Fruit fly (Drosophila melanogaster) whole organism, embryonic: ENCODE data around the gene CG14440.
A peak's percentile ranks its signal among the peaks of the same experiment; 100 is the strongest.

Experiments
- B-H1 ChIP-seq: fragments of 200-800 bp; sonication (Bioruptor generic); IDR thresholded peaks from 3 replicates; pipeline ENCODE4 v1.3.6; 2022; ENCODE audit warnings: missing biosample characterization, missing genetic modification characterization
- CG10979 ChIP-seq: fragments of 200-800 bp; sonication (Bioruptor generic); optimal IDR thresholded peaks from 2 replicates; lab custom pipeline; 2018; ENCODE audit warnings: missing biosample characterization, mild to moderate bottlenecking, missing genetic modification characterization, moderate library complexity
- CG11456 ChIP-seq: fragments of 200-800 bp; sonication (Bioruptor generic); IDR thresholded peaks from 3 replicates; pipeline ENCODE4 v1.3.6; 2022; ENCODE audit warnings: missing biosample characterization, missing genetic modification characterization
- CG11695 ChIP-seq: fragments of 200-800 bp; sonication (Bioruptor generic); IDR thresholded peaks from 3 replicates; pipeline ENCODE4 v1.3.6; 2022; ENCODE audit warnings: missing biosample characterization, missing genetic modification characterization
- CG15269 ChIP-seq: fragments of 200-800 bp; sonication (Bioruptor generic); optimal IDR thresholded peaks from 2 replicates; lab custom pipeline; 2018; ENCODE audit warnings: missing biosample characterization, mild to moderate bottlenecking, missing genetic modification characterization, moderate library complexity
- CG1602 ChIP-seq: fragments of 200-800 bp; sonication (Bioruptor generic); optimal IDR thresholded peaks from 3 replicates; lab custom pipeline; 2016; ENCODE audit warnings: missing biosample characterization, missing genetic modification characterization
- CG1647 ChIP-seq: fragments of 200-800 bp; sonication (Bioruptor generic); optimal IDR thresholded peaks from 3 replicates; lab custom pipeline; 2016; ENCODE audit warnings: missing biosample characterization, missing genetic modification characterization
- CG16813 ChIP-seq: fragments of 200-800 bp; sonication (Bioruptor generic); IDR thresholded peaks from 3 replicates; pipeline ENCODE4 v1.3.6; 2022; ENCODE audit warnings: missing biosample characterization, missing genetic modification characterization; ENCODE audit not compliant: partially characterized antibody
- CG2678 ChIP-seq: fragments of 200-800 bp; sonication (Bioruptor generic); optimal IDR thresholded peaks from 3 replicates; lab custom pipeline; 2019; ENCODE audit warnings: missing biosample characterization, mild to moderate bottlenecking, missing genetic modification characterization, moderate library complexity
- CG30431 ChIP-seq: fragments of 200-800 bp; sonication (Bioruptor generic); optimal IDR thresholded peaks from 2 replicates; lab custom pipeline; 2017; ENCODE audit warnings: missing biosample characterization, missing genetic modification characterization
- CG33557 ChIP-seq: fragments of 200-800 bp; sonication (Bioruptor generic); optimal IDR thresholded peaks from 2 replicates; lab custom pipeline; 2019; ENCODE audit warnings: missing biosample characterization, mild to moderate bottlenecking, missing genetic modification characterization, moderate library complexity
- CG34224 ChIP-seq: fragments of 200-800 bp; sonication (Bioruptor generic); IDR thresholded peaks from 3 replicates; pipeline ENCODE4 v1.3.6; 2022; ENCODE audit warnings: missing biosample characterization, missing genetic modification characterization; ENCODE audit not compliant: partially characterized antibody
- CG4424 ChIP-seq: fragments of 200-800 bp; sonication (Bioruptor generic); optimal IDR thresholded peaks from 3 replicates; lab custom pipeline; 2016; ENCODE audit warnings: missing biosample characterization, missing genetic modification characterization
- CG4707 ChIP-seq: fragments of 200-800 bp; sonication (Bioruptor generic); optimal IDR thresholded peaks from 2 replicates; lab custom pipeline; 2018; ENCODE audit warnings: missing biosample characterization, mild to moderate bottlenecking, missing genetic modification characterization, moderate library complexity
- CG5953 ChIP-seq: fragments of 200-800 bp; sonication (Bioruptor generic); IDR thresholded peaks from 2 replicates; pipeline ENCODE4 v1.3.6; 2022; ENCODE audit warnings: missing biosample characterization, missing genetic modification characterization
- CG6654 ChIP-seq: fragments of 200-800 bp; sonication (Bioruptor generic); optimal IDR thresholded peaks from 2 replicates; lab custom pipeline; 2017; ENCODE audit warnings: missing biosample characterization, mild to moderate bottlenecking, missing genetic modification characterization
- CG7963 ChIP-seq: fragments of 200-800 bp; sonication (Bioruptor generic); IDR thresholded peaks from 3 replicates; pipeline ENCODE4 v1.3.6; 2022; ENCODE audit warnings: missing biosample characterization, missing genetic modification characterization; ENCODE audit not compliant: partially characterized antibody
- CG8924 ChIP-seq: fragments of 200-800 bp; optimal IDR thresholded peaks from 3 replicates; lab custom pipeline; 2019; ENCODE audit warnings: missing biosample characterization, mild to moderate bottlenecking, missing genetic modification characterization, moderate library complexity
- CG8944 ChIP-seq: fragments of 200-800 bp; sonication (Bioruptor generic); optimal IDR thresholded peaks from 3 replicates; lab custom pipeline; 2016; ENCODE audit warnings: missing biosample characterization, missing genetic modification characterization
- CG9876 ChIP-seq: fragments of 200-800 bp; sonication (Bioruptor generic); optimal IDR thresholded peaks from 2 replicates; lab custom pipeline; 2016; ENCODE audit warnings: missing biosample characterization, missing genetic modification characterization
- GATAe ChIP-seq: fragments of 200-800 bp; sonication (Bioruptor generic); conservative IDR thresholded peaks from 2 replicates; pipeline ENCODE4 v1.3.6; 2022; ENCODE audit warnings: missing biosample characterization, missing genetic modification characterization
- Gsc ChIP-seq: fragments of 200-800 bp; sonication (Bioruptor generic); IDR thresholded peaks from 2 replicates; pipeline ENCODE4 v1.3.6; 2022; ENCODE audit warnings: missing biosample characterization, missing genetic modification characterization
- Gug ChIP-seq: fragments of 200-800 bp; sonication (Bioruptor generic); IDR thresholded peaks from 4 replicates; pipeline ENCODE4 v1.3.6; 2022; ENCODE audit warnings: missing biosample characterization, missing genetic modification characterization
- Hand ChIP-seq: fragments of 200-800 bp; sonication (Bioruptor generic); optimal IDR thresholded peaks from 2 replicates; lab custom pipeline; 2017; ENCODE audit warnings: mild to moderate bottlenecking, missing biosample characterization, missing genetic modification reagents, missing genetic modification characterization
- Hsf ChIP-seq: fragments of 200-800 bp; sonication (Bioruptor generic); optimal IDR thresholded peaks from 3 replicates; lab custom pipeline; 2016; ENCODE audit warnings: missing biosample characterization, missing genetic modification characterization
- MTF-1 ChIP-seq: fragments of 200-800 bp; sonication (Bioruptor generic); optimal IDR thresholded peaks from 2 replicates; lab custom pipeline; 2018; ENCODE audit warnings: missing biosample characterization, mild to moderate bottlenecking, missing genetic modification characterization, borderline replicate concordance
- Oaz ChIP-seq: fragments of 200-800 bp; sonication (Bioruptor generic); IDR thresholded peaks from 2 replicates; pipeline ENCODE4 v1.3.6; 2022; ENCODE audit warnings: missing biosample characterization, missing genetic modification characterization
- abd-A ChIP-seq: fragments of 200-800 bp; sonication (Bioruptor generic); optimal IDR thresholded peaks from 3 replicates; lab custom pipeline; 2019; ENCODE audit warnings: missing biosample characterization, mild to moderate bottlenecking, missing genetic modification characterization, moderate library complexity
- ash1 ChIP-seq: fragments of 200-800 bp; sonication (Bioruptor generic); optimal IDR thresholded peaks from 2 replicates; lab custom pipeline; 2018; ENCODE audit warnings: missing biosample characterization, mild to moderate bottlenecking, missing genetic modification characterization
- cg ChIP-seq: fragments of 200-800 bp; sonication (Bioruptor generic); optimal IDR thresholded peaks from 3 replicates; lab custom pipeline; 2019; ENCODE audit warnings: missing biosample characterization, mild to moderate bottlenecking, missing genetic modification characterization, moderate library complexity
- chn ChIP-seq: fragments of 200-800 bp; sonication (Bioruptor generic); optimal IDR thresholded peaks from 2 replicates; lab custom pipeline; 2016; ENCODE audit warnings: missing biosample characterization, missing genetic modification characterization
- da ChIP-seq: fragments of 200-800 bp; sonication (Bioruptor generic); optimal IDR thresholded peaks from 2 replicates; lab custom pipeline; 2016; ENCODE audit warnings: missing biosample characterization, missing genetic modification characterization
- danr ChIP-seq: fragments of 200-800 bp; sonication (Bioruptor generic); IDR thresholded peaks from 2 replicates; pipeline ENCODE4 v1.3.6; 2022; ENCODE audit warnings: missing biosample characterization, missing genetic modification characterization
- dimm ChIP-seq: fragments of 200-800 bp; sonication (Bioruptor generic); IDR thresholded peaks from 2 replicates; pipeline ENCODE4 v1.3.6; 2022; ENCODE audit warnings: missing biosample characterization, missing genetic modification characterization
- dmrt99B ChIP-seq: fragments of 200-800 bp; sonication (Bioruptor generic); optimal IDR thresholded peaks from 2 replicates; lab custom pipeline; 2018; ENCODE audit warnings: missing biosample characterization, mild to moderate bottlenecking, missing genetic modification characterization, moderate library complexity
- emc ChIP-seq: fragments of 200-800 bp; sonication (Bioruptor generic); optimal IDR thresholded peaks from 2 replicates; lab custom pipeline; 2016; ENCODE audit warnings: missing biosample characterization, missing genetic modification characterization
- gt ChIP-seq: fragments of 200-800 bp; sonication (Bioruptor generic); IDR thresholded peaks from 2 replicates; pipeline ENCODE4 v1.3.6; 2022; ENCODE audit warnings: missing biosample characterization, missing genetic modification characterization
- insv ChIP-seq, 2 experiments: fragments of 200-800 bp; sonication (Bioruptor generic); optimal IDR thresholded peaks; 3 replicates each; lab custom pipeline; 2016 to 2018; ENCODE audit warnings: missing biosample characterization in 2 of 2, missing genetic modification characterization in 2 of 2
- klu ChIP-seq: fragments of 200-800 bp; sonication (Bioruptor generic); IDR thresholded peaks from 2 replicates; pipeline ENCODE4 v1.3.6; 2022; ENCODE audit warnings: missing biosample characterization, missing genetic modification characterization
- lab ChIP-seq: fragments of 200-800 bp; sonication (Bioruptor generic); optimal IDR thresholded peaks from 3 replicates; lab custom pipeline; 2017; ENCODE audit warnings: missing biosample characterization, missing genetic modification characterization, mild to moderate bottlenecking, moderate library complexity, missing genetic modification reagents
- lola ChIP-seq, 3 experiments: fragments of >200 bp in 2 of 3; fragments of 200-800 bp in 1 of 3; sonication (Bioruptor generic) in 1 of 3; optimal IDR thresholded peaks; 2 replicates each; lab custom pipeline; 2017 to 2019; ENCODE audit warnings: missing biosample characterization in 3 of 3, missing genetic modification characterization in 3 of 3, mild to moderate bottlenecking in 1 of 3, moderate library complexity in 1 of 3
- pnt ChIP-seq: fragments of 200-800 bp; sonication (Bioruptor generic); optimal IDR thresholded peaks from 3 replicates; lab custom pipeline; 2016; ENCODE audit warnings: missing biosample characterization, missing genetic modification characterization
- psq ChIP-seq: fragments of 200-800 bp; sonication (Bioruptor generic); optimal IDR thresholded peaks from 2 replicates; lab custom pipeline; 2017; ENCODE audit warnings: missing biosample characterization, missing genetic modification characterization
- row ChIP-seq: fragments of 200-800 bp; sonication (Bioruptor generic); IDR thresholded peaks from 3 replicates; pipeline ENCODE4 v1.3.6; 2022; ENCODE audit warnings: missing biosample characterization, missing genetic modification characterization
- run ChIP-seq: fragments of 200-800 bp; sonication (Bioruptor generic); optimal IDR thresholded peaks from 3 replicates; lab custom pipeline; 2018; ENCODE audit warnings: missing biosample characterization, mild to moderate bottlenecking, missing genetic modification characterization
- slbo ChIP-seq: fragments of 200-800 bp; sonication (Bioruptor generic); IDR thresholded peaks from 2 replicates; pipeline ENCODE4 v1.3.6; 2022; ENCODE audit warnings: missing biosample characterization, missing genetic modification characterization
- slp2 ChIP-seq: fragments of 200-800 bp; sonication (Bioruptor generic); optimal IDR thresholded peaks from 2 replicates; lab custom pipeline; 2016; ENCODE audit warnings: missing biosample characterization, missing genetic modification characterization
- stwl ChIP-seq: fragments of 200-800 bp; sonication (Bioruptor generic); optimal IDR thresholded peaks from 3 replicates; lab custom pipeline; 2018; ENCODE audit warnings: missing biosample characterization, mild to moderate bottlenecking, missing genetic modification characterization, moderate library complexity
- unpg ChIP-seq: fragments of 200-800 bp; sonication (Bioruptor generic); optimal IDR thresholded peaks from 3 replicates; lab custom pipeline; 2018; ENCODE audit warnings: missing biosample characterization, mild to moderate bottlenecking, missing genetic modification characterization, moderate library complexity
- wek ChIP-seq: fragments of 200-800 bp; sonication (Bioruptor generic); optimal IDR thresholded peaks from 3 replicates; lab custom pipeline; 2018; ENCODE audit warnings: missing biosample characterization, mild to moderate bottlenecking, missing genetic modification characterization, moderate library complexity

The CG14440 gene

DNA sequence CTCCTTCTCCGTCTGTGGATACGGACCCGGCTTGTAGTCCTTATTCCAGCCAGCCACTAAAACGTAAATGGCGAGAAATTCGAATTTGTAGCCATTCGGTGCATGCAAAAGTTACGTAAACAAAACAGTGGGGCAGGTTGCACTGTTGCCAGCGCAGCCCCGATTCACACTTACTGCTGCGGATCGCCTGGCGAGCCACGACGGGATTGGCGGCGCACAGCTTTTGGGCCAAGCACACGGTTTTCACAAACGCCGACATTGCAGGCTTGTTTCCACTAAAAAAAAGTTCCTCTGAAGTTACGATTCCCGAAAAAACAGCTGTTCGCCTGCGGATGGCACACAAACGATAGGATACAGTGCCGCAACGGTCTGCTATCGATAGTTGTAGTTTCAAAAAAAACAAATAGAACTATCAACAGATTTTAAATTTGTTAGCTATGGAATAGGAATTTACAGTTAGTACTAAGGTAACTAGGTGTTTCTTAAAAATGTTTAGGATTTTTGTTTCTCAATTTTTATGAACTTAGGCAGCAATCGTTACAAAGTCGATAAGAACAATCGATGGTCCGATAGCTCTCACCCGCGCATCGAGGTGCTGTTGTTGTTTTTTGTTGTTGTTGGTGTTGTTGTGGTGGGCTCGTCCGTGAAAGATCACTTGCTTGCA is 20.4 kb downstream of the CG14440 start, which contains the start of gene Fum1 (continued):
- no peak for TF ChIP-seq dimm (GFP tag; lab: Robert Waterston, UW)
- no peak for TF ChIP-seq pnt
- peak; percentile 4 for TF ChIP-seq CG4424
- TF ChIP-seq Gsc (GFP tag; lab: Robert Waterston, UW) = no peak
- TF ChIP-seq CG16813 (GFP tag; lab: Robert Waterston, UW) = peak; percentile 94
- no peak for TF ChIP-seq CG1647
- no peak for TF ChIP-seq CG10979
- no peak for TF ChIP-seq insv (GFP tag; optimal IDR thresholded peaks at IDR 0.05; lab: Kevin White, UChicago)
- TF ChIP-seq CG5953 (GFP tag; lab: Robert Waterston, UW) = no peak
- TF ChIP-seq slbo (GFP tag; lab: Robert Waterston, UW) = no peak
- TF ChIP-seq run (tag; lab: Kevin White, UChicago) = no peak
- no peak for TF ChIP-seq klu
- TF ChIP-seq row = peak; percentile 78
- no peak for TF ChIP-seq Hand (GFP tag; lab: Kevin White, UChicago)
- no peak for TF ChIP-seq Gug (GFP tag; lab: Robert Waterston, UW)
- no peak for TF ChIP-seq CG33557 (GFP tag; lab: Kevin White, UChicago)
- TF ChIP-seq ash1 (GFP tag; lab: Kevin White, UChicago) = no peak
- no peak for TF ChIP-seq chn (GFP tag; lab: Kevin White, UChicago)
- TF ChIP-seq gt (GFP tag; lab: Robert Waterston, UW) = no peak
- no peak for TF ChIP-seq lola (GFP tag; optimal IDR thresholded peaks at IDR 0.05; lab: Kevin White, UChicago)
- TF ChIP-seq slp2 (GFP tag; lab: Kevin White, UChicago) = no peak
- TF ChIP-seq CG9876 (GFP tag; lab: Kevin White, UChicago) = no peak
- no peak for TF ChIP-seq CG11456 (GFP tag; lab: Robert Waterston, UW)
- TF ChIP-seq CG8924 (tag; lab: Kevin White, UChicago) = peak; percentile 34
- TF ChIP-seq CG30431 (GFP tag; lab: Kevin White, UChicago) = no peak
- peak; percentile 87 for TF ChIP-seq CG34224 (GFP tag; lab: Robert Waterston, UW)
- no peak for TF ChIP-seq MTF-1 (GFP tag; lab: Kevin White, UChicago)
- no peak for TF ChIP-seq B-H1
- TF ChIP-seq CG6654 = no peak
- TF ChIP-seq CG2678 (tag; lab: Kevin White, UChicago) = no peak
- TF ChIP-seq CG15269 = no peak
- TF ChIP-seq lab (GFP tag; lab: Kevin White, UChicago) = no peak
- no peak for TF ChIP-seq Hsf (GFP tag; lab: Kevin White, UChicago)
- TF ChIP-seq Oaz (GFP tag; lab: Robert Waterston, UW) = no peak
- TF ChIP-seq CG1602 = no peak
- TF ChIP-seq CG8944 (GFP tag; lab: Kevin White, UChicago) = no peak
- no peak for TF ChIP-seq GATAe (GFP tag; lab: Robert Waterston, UW)
- TF ChIP-seq dmrt99B (tag; lab: Kevin White, UChicago) = no peak
- no peak for TF ChIP-seq wek (GFP tag; lab: Kevin White, UChicago)
- peak; percentile 46 for TF ChIP-seq stwl (tag; lab: Kevin White, UChicago)
- TF ChIP-seq abd-A = no peak
- TF ChIP-seq unpg (GFP tag; lab: Kevin White, UChicago) = no peak
- no peak for TF ChIP-seq danr (GFP tag; lab: Robert Waterston, UW)
- no peak for TF ChIP-seq cg (GFP tag; lab: Kevin White, UChicago)
- TF ChIP-seq CG11695 (GFP tag; lab: Robert Waterston, UW) = no peak
- TF ChIP-seq CG4707 (GFP tag; lab: Kevin White, UChicago) = no peak
- TF ChIP-seq psq = no peak
- peak; percentile 59; the same call in 2 of the 3 replicates for TF ChIP-seq CG7963 (GFP tag; lab: Robert Waterston, UW)
- peak; percentile 23 for TF ChIP-seq da (GFP tag; lab: Kevin White, UChicago)
- TF ChIP-seq emc (GFP tag; lab: Kevin White, UChicago) = no peak
